Fruit fly (Drosophila melanogaster) whole organism, wandering third instar larva: ENCODE data around the gene CG9328.

ENCODE experiments used
- Hr83 ChIP-seq: fragments of 200-300 bp; sonication (Bioruptor generic); optimal IDR thresholded peaks from 2 replicates; lab custom pipeline; 2016; ENCODE audit warnings: missing biosample characterization, mild to moderate bottlenecking, missing genetic modification characterization, moderate library complexity; ENCODE audit not compliant: poor library complexity, severe bottlenecking
- pan ChIP-seq: fragments of >200 bp; optimal IDR thresholded peaks from 2 replicates; lab custom pipeline; 2017

DNA sequence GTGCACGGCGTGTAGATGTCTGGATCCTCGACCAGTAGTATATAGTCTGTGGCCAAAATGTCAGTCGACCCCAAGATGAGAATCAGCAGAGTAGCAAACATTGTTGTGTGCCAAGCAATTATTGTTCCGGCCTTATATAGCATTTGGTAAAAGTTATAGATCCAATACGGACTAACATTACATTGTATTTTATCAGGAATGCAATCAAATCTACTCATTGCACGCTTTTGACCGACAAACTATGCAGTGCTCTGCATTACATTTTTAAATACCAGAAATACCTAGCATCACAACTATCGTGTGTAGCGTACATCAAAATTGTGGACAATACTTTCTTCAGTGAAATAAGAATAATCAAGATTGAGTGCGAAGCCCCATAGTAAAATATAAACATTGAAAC lies 23.3 kb downstream of the CG9328 start, which contains the start of gene CheB38c:
- TF ChIP-seq pan = no peak
- no peak for TF ChIP-seq Hr83 (GFP tag; lab: Kevin White, UChicago)
